Worm (Caenorhabditis elegans): ENCODE results near the gene sam-10.
A peak's percentile ranks its signal among the peaks of the same experiment; 100 is the strongest.

Gene sam-10

ce11 chrII:13291406-13292124 is 38.8 kb downstream of the sam-10 start (continued):
- peak; percentile 72 for TF ChIP-seq mxl-3 (GFP tag; optimal IDR thresholded peaks at IDR 0.05)
- TF ChIP-seq aha-1 (tag): peak; percentile 95
- TF ChIP-seq lsy-2 (tag; optimal IDR thresholded peaks at IDR 0.05): peak; percentile 26 to 56
- peak; percentile 87 for TF ChIP-seq ama-1 (optimal IDR thresholded peaks at IDR 0.05)
- TF ChIP-seq dve-1 (tag; optimal IDR thresholded peaks at IDR 0.05; ENCODE audit: insufficient read depth): peak; percentile 25
- peak in 1 of 2 experiments; percentile 99 for TF ChIP-seq unc-62 (GFP tag; optimal IDR thresholded peaks at IDR 0.05 in 1 of 2)
- TF ChIP-seq unc-62 (tag; optimal IDR thresholded peaks at IDR 0.05): no peak
- peak; percentile 79 for TF ChIP-seq hlh-30 (tag; optimal IDR thresholded peaks at IDR 0.05; ENCODE audit: insufficient read depth)
- peak; percentile 5 for TF ChIP-seq nhr-6 (tag; optimal IDR thresholded peaks at IDR 0.05)

- TF ChIP-seq sdz-12 (GFP tag; optimal IDR thresholded peaks at IDR 0.05): no peak
- no peak for TF ChIP-seq hlh-11 (tag; optimal IDR thresholded peaks at IDR 0.05)
- TF ChIP-seq ceh-44 (GFP tag; IDR thresholded peaks at IDR 0.05): no peak
- no peak for TF ChIP-seq zfp-2 (tag; optimal IDR thresholded peaks at IDR 0.05)
- no peak for TF ChIP-seq daf-16 (GFP tag; optimal IDR thresholded peaks at IDR 0.05)
- TF ChIP-seq daf-16 (tag; optimal IDR thresholded peaks at IDR 0.05): peak; percentile 12
- peak; percentile 17 for TF ChIP-seq nhr-28 (tag; optimal IDR thresholded peaks at IDR 0.05)
- peak in 1 of 2 experiments; percentile 84 for TF ChIP-seq unc-62 (GFP tag; optimal IDR thresholded peaks at IDR 0.05 in 1 of 2)
- TF ChIP-seq unc-62 (tag; optimal IDR thresholded peaks at IDR 0.05): no peak
- TF ChIP-seq php-3 (GFP tag; IDR thresholded peaks at IDR 0.05): no peak
- TF ChIP-seq aha-1 (tag): peak; percentile 75
- no peak for TF ChIP-seq attf-4 (tag; optimal IDR thresholded peaks at IDR 0.05)
- TF ChIP-seq D1046.2 (GFP tag; IDR thresholded peaks at IDR 0.05): peak; percentile 38; the same call in 1 of the 2 replicates
- TF ChIP-seq nhr-48 (tag; optimal IDR thresholded peaks at IDR 0.05): no peak
- no peak for TF ChIP-seq ZK546.5 (tag; optimal IDR thresholded peaks at IDR 0.05)
- TF ChIP-seq dve-1 (tag; optimal IDR thresholded peaks at IDR 0.05; ENCODE audit: insufficient read depth): peak; percentile 2
- no peak for TF ChIP-seq nhr-25 (tag; optimal IDR thresholded peaks at IDR 0.05; ENCODE audit: borderline replicate concordance, insufficient read depth)
- TF ChIP-seq skn-1 (tag; optimal IDR thresholded peaks at IDR 0.05): no peak
- no peak for TF ChIP-seq zip-2 (tag; optimal IDR thresholded peaks at IDR 0.05)
- TF ChIP-seq nhr-76 (tag; optimal IDR thresholded peaks at IDR 0.05): no peak
- peak; percentile 48 for TF ChIP-seq set-16 (GFP tag; IDR thresholded peaks at IDR 0.05)
- no peak for TF ChIP-seq dmd-9 (GFP tag; IDR thresholded peaks at IDR 0.05)
- TF ChIP-seq hmg-1.1 (GFP tag; IDR thresholded peaks at IDR 0.05): no peak
- TF ChIP-seq T20F7.1 (GFP tag; optimal IDR thresholded peaks at IDR 0.05): no peak
- 0 out of 2 replicates have a peak, but pooled peaks have one; percentile 8 for TF ChIP-seq T26A8.4 (GFP tag; IDR thresholded peaks at IDR 0.05)
- TF ChIP-seq egl-43 (GFP tag; IDR thresholded peaks at IDR 0.05): no peak
- no peak for TF ChIP-seq lir-3 (tag; optimal IDR thresholded peaks at IDR 0.05)
- TF ChIP-seq spr-3 (GFP tag; optimal IDR thresholded peaks at IDR 0.05): no peak
- no peak for TF ChIP-seq Y5F2A.4 (GFP tag; optimal IDR thresholded peaks at IDR 0.05)
- TF ChIP-seq tag-97 (GFP tag; IDR thresholded peaks at IDR 0.05): 0 out of 2 replicates have a peak, but pooled peaks have one; percentile 8
Measured at ce11 chrII:13290518-13291286, 39.6 kb downstream of the sam-10 start.

- 0 out of 2 replicates have a peak, but pooled peaks have one; percentile 21 for TF ChIP-seq D1046.2 (GFP tag; IDR thresholded peaks at IDR 0.05)
- TF ChIP-seq ceh-82 (tag; optimal IDR thresholded peaks at IDR 0.05): no peak
- no peak for TF ChIP-seq lim-7 (GFP tag; IDR thresholded peaks at IDR 0.05)
- TF ChIP-seq aha-1 (tag): no peak
- TF ChIP-seq mep-1 (tag; optimal IDR thresholded peaks at IDR 0.05): no peak
- no peak for TF ChIP-seq dve-1 (tag; optimal IDR thresholded peaks at IDR 0.05; ENCODE audit: insufficient read depth)
- TF ChIP-seq mes-2 (tag; optimal IDR thresholded peaks at IDR 0.05; ENCODE audit: poor library complexity, severe bottlenecking): no peak
- peak; percentile 3 for TF ChIP-seq lin-13 (GFP tag; optimal IDR thresholded peaks at IDR 0.05)
- no peak for TF ChIP-seq saeg-2 (GFP tag; IDR thresholded peaks at IDR 0.05)
- TF ChIP-seq daf-16 (GFP tag; optimal IDR thresholded peaks at IDR 0.05): no peak
- TF ChIP-seq daf-16 (tag; optimal IDR thresholded peaks at IDR 0.05): no peak
- TF ChIP-seq snpc-4 (tag; optimal IDR thresholded peaks at IDR 0.05): no peak
- no peak for TF ChIP-seq gei-8 (GFP tag; optimal IDR thresholded peaks at IDR 0.05)
- 0 out of 2 replicates have a peak, but pooled peaks have one; percentile 43 for TF ChIP-seq F44E2.7 (GFP tag; IDR thresholded peaks at IDR 0.05)
- TF ChIP-seq Y5F2A.4 (GFP tag; optimal IDR thresholded peaks at IDR 0.05): no peak
- no peak for TF ChIP-seq nhr-102 (tag; optimal IDR thresholded peaks at IDR 0.05)
- peak; percentile 64 for TF ChIP-seq set-16 (GFP tag; IDR thresholded peaks at IDR 0.05)
- no peak for TF ChIP-seq hlh-30 (tag; optimal IDR thresholded peaks at IDR 0.05; ENCODE audit: insufficient read depth)
- peak; percentile 33; the same call in 1 of the 2 replicates for TF ChIP-seq dmd-8 (GFP tag; IDR thresholded peaks at IDR 0.05)
Measured at ce11 chrII:13289891-13290290, 40.4 kb downstream of the sam-10 start.
